Fruit fly (Drosophila melanogaster) whole organism: ENCODE results near the gene CG33325.

Source experiments
- CG8478 ChIP-seq: fragments of >200 bp; optimal IDR thresholded peaks from 2 replicates; lab custom pipeline; 2018; ENCODE audit warnings: inconsistent platforms
- Dll ChIP-seq: fragments of >200 bp; optimal IDR thresholded peaks from 2 replicates; lab custom pipeline; 2017
- EcR ChIP-seq, 2 experiments: fragments of >200 bp; optimal IDR thresholded peaks; 2 replicates each; lab custom pipeline; 2017; ENCODE audit warnings: missing biosample characterization in 2 of 2, missing genetic modification characterization in 2 of 2, missing genetic modification reagents in 2 of 2
- pan ChIP-seq: fragments of >200 bp; optimal IDR thresholded peaks from 2 replicates; lab custom pipeline; 2017
- psq ChIP-seq: fragments of >200 bp; optimal IDR thresholded peaks from 2 replicates; lab custom pipeline; 2017
- usp ChIP-seq: fragments of >200 bp; optimal IDR thresholded peaks from 2 replicates; lab custom pipeline; 2017; ENCODE audit warnings: missing biosample characterization, missing genetic modification characterization, mixed read lengths

The CG33325 gene

dm6 chr3R:8679934-8680333 lies at the start of gene CG33325:
CG33325 (minus strand) TSS chr3R:8680034.
- TF ChIP-seq pan (lab: Kevin White, UChicago) (no peak), Dll (lab: Kevin White, UChicago) (no peak), EcR (GFP tag; optimal IDR thresholded peaks at IDR 0.05; lab: Kevin White, UChicago) (no peak)

dm6 chr3R:8729542-8729941 lies 49.7 kb upstream of the CG33325 start, which contains the start of gene ranshi:
ranshi (minus strand) TSS chr3R:8729693.
- no peak for TF ChIP-seq Dll (lab: Kevin White, UChicago)

dm6 chr3R:8726632-8727031 lies 46.8 kb upstream of the CG33325 start, which contains the start of gene CG8159:
CG8159 (plus strand) TSS chr3R:8726854.
- no peak for TF ChIP-seq psq (lab: Kevin White, UChicago)
- TF ChIP-seq Dll (lab: Kevin White, UChicago), result no peak

- TF ChIP-seq EcR (GFP tag; optimal IDR thresholded peaks at IDR 0.05; lab: Kevin White, UChicago) (no peak), CG8478 (lab: Kevin White, UChicago) (no peak), pan (lab: Kevin White, UChicago) (no peak), psq (lab: Kevin White, UChicago) (no peak), Dll (lab: Kevin White, UChicago) (no peak), usp (no peak)
Measured at dm6 chr3R:8725179-8725578, 45.3 kb upstream of the CG33325 start, which contains the start of gene ouib. ouib (plus strand) TSS chr3R:8725479.

dm6 chr3R:8722962-8723548 lies 43.2 kb upstream of the CG33325 start, which contains the start of gene nom:
nom (plus strand) TSS chr3R:8723174.
- TF ChIP-seq EcR (GFP tag; optimal IDR thresholded peaks at IDR 0.05; lab: Kevin White, UChicago), result no peak
- no peak for TF ChIP-seq pan (lab: Kevin White, UChicago)
- no peak for TF ChIP-seq usp
- TF ChIP-seq Dll (lab: Kevin White, UChicago), result no peak
- no peak for TF ChIP-seq psq (lab: Kevin White, UChicago)
- no peak for TF ChIP-seq CG8478 (lab: Kevin White, UChicago)

- TF ChIP-seq pan (lab: Kevin White, UChicago) (no peak), psq (lab: Kevin White, UChicago) (no peak), usp (no peak), EcR (GFP tag; optimal IDR thresholded peaks at IDR 0.05; lab: Kevin White, UChicago) (no peak), Dll (lab: Kevin White, UChicago) (no peak), CG8478 (lab: Kevin White, UChicago) (no peak)
Measured at dm6 chr3R:8721071-8721470, 41.2 kb upstream of the CG33325 start, which contains the start of gene CG8136. CG8136 (plus strand) TSS chr3R:8721371.

- no peak for TF ChIP-seq CG8478 (lab: Kevin White, UChicago)
- no peak for TF ChIP-seq psq (lab: Kevin White, UChicago)
- no peak for TF ChIP-seq EcR (GFP tag; optimal IDR thresholded peaks at IDR 0.05; lab: Kevin White, UChicago)
- TF ChIP-seq Dll (lab: Kevin White, UChicago), result no peak
- TF ChIP-seq pan (lab: Kevin White, UChicago), result no peak
- no peak for TF ChIP-seq usp
Measured at dm6 chr3R:8718898-8719297, 39.1 kb upstream of the CG33325 start, which contains the start of gene CG11760. CG11760 (plus strand) TSS chr3R:8719198.

dm6 chr3R:8718356-8718755 lies 38.5 kb upstream of the CG33325 start, which contains the start of gene Cks85A:
Cks85A (minus strand) TSS chr3R:8718456.
- no peak for TF ChIP-seq pan (lab: Kevin White, UChicago)
- TF ChIP-seq EcR (GFP tag; optimal IDR thresholded peaks at IDR 0.05; lab: Kevin White, UChicago), result no peak
- TF ChIP-seq usp, result no peak
- TF ChIP-seq psq (lab: Kevin White, UChicago), result no peak
- no peak for TF ChIP-seq Dll (lab: Kevin White, UChicago)
- no peak for TF ChIP-seq CG8478 (lab: Kevin White, UChicago)

dm6 chr3R:8716551-8716879 lies 36.7 kb upstream of the CG33325 start:
- TF ChIP-seq psq (lab: Kevin White, UChicago) (no peak), pan (lab: Kevin White, UChicago) (no peak), usp (no peak), Dll (lab: Kevin White, UChicago) (no peak), EcR (GFP tag; optimal IDR thresholded peaks at IDR 0.05; lab: Kevin White, UChicago) (no peak), CG8478 (lab: Kevin White, UChicago) (no peak)

dm6 chr3R:8715851-8716550 lies 36.2 kb upstream of the CG33325 start, which contains the start of gene TMEM216:
TMEM216 (plus strand) TSS chr3R:8716243.
- TF ChIP-seq usp, result no peak
- no peak for TF ChIP-seq EcR (GFP tag; optimal IDR thresholded peaks at IDR 0.05; lab: Kevin White, UChicago)
- TF ChIP-seq CG8478 (lab: Kevin White, UChicago), result no peak
- TF ChIP-seq psq (lab: Kevin White, UChicago), result no peak
- TF ChIP-seq Dll (lab: Kevin White, UChicago), result no peak
- TF ChIP-seq pan (lab: Kevin White, UChicago), result no peak

- no peak for TF ChIP-seq usp
- TF ChIP-seq Dll (lab: Kevin White, UChicago), result no peak
- no peak for TF ChIP-seq EcR (GFP tag; optimal IDR thresholded peaks at IDR 0.05; lab: Kevin White, UChicago)
- no peak for TF ChIP-seq pan (lab: Kevin White, UChicago)
- TF ChIP-seq psq (lab: Kevin White, UChicago), result no peak
- TF ChIP-seq CG8478 (lab: Kevin White, UChicago), result no peak
Measured at dm6 chr3R:8715371-8715770, 35.5 kb upstream of the CG33325 start.

dm6 chr3R:8712722-8713131 lies 32.9 kb upstream of the CG33325 start, which contains the start of gene CG8112:
CG8112 (plus strand) TSS chr3R:8712933.
- TF ChIP-seq CG8478 (lab: Kevin White, UChicago), result no peak
- TF ChIP-seq Dll (lab: Kevin White, UChicago), result no peak
- no peak for TF ChIP-seq psq (lab: Kevin White, UChicago)
- no peak for TF ChIP-seq EcR (GFP tag; optimal IDR thresholded peaks at IDR 0.05; lab: Kevin White, UChicago)
- TF ChIP-seq usp, result no peak
- no peak for TF ChIP-seq pan (lab: Kevin White, UChicago)
